Worm (Caenorhabditis elegans): ENCODE data around the gene F21C10.1.

- TF ChIP-seq T23F11.4 (GFP tag; optimal IDR thresholded peaks at IDR 0.05) (no peak), elt-2 (tag; optimal IDR thresholded peaks at IDR 0.05) (no peak), hlh-30 (tag; optimal IDR thresholded peaks at IDR 0.05; ENCODE audit: insufficient read depth) (no peak), ceh-9 (tag; optimal IDR thresholded peaks at IDR 0.05) (no peak), nfya-1 (tag; optimal IDR thresholded peaks at IDR 0.05) (no peak), tbx-2 (tag; optimal IDR thresholded peaks at IDR 0.05) (no peak), unc-55 (GFP tag; optimal IDR thresholded peaks at IDR 0.05) (no peak), ref-2 (tag; optimal IDR thresholded peaks at IDR 0.05) (no peak), pqm-1 (tag; optimal IDR thresholded peaks at IDR 0.05) (no peak), pha-4 (tag; optimal IDR thresholded peaks at IDR 0.05) (no peak)
Observed at ce11 chrV:9130766-9131165, 1.4 kb upstream of the F21C10.1 start, which contains the start of gene F21C10.19.

All from whole organism, late embryonic.